Worm (Caenorhabditis elegans): ENCODE measurements around the gene mrck-1.

mrck-1 gene

DNA sequence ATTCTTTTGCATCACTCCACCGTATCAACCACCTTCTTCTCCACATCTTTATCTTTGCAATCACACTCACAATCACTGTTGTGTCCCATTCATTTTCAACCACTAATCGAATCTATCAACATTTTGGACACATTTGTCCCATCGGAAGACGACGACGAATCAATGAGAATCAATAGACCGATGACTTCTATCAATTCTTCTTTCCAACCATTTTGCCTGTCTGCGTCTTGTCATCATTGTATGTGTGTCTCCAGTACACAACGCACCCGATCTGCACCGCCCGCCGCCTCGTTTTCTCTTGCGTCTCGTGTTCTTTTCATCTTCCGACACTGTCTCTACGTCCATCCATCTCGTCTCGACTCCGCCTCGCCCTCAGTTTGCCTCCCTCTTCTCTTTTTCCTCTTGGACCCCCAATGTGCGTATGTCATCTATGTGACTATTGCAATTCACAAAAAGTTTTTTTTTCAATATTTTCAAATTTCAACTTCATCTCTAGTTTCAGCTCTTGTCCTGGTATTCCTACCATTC lies 20.6 kb downstream of the mrck-1 start, which contains the start of gene dmd-7:
Gene dmd-7 (plus strand): TSS at position 478 of the 528 bp plus-strand sequence.
- TF ChIP-seq ztf-11 (tag; optimal IDR thresholded peaks at IDR 0.05) (no peak), nhr-2 (tag; optimal IDR thresholded peaks at IDR 0.05) (peak; percentile 24), pha-4 (tag; optimal IDR thresholded peaks at IDR 0.05) (peak; percentile 29), lin-13 (tag; optimal IDR thresholded peaks at IDR 0.05) (no peak), tbx-8 (GFP tag; optimal IDR thresholded peaks at IDR 0.05) (no peak), bed-3 (GFP tag; optimal IDR thresholded peaks at IDR 0.05) (no peak), nhr-237 (tag; optimal IDR thresholded peaks at IDR 0.05) (peak; percentile 81), ceh-39 (tag; optimal IDR thresholded peaks at IDR 0.05) (no peak), cnd-1 (tag; optimal IDR thresholded peaks at IDR 0.05) (no peak), sem-2 (GFP tag; optimal IDR thresholded peaks at IDR 0.05) (no peak), drap-1 (GFP tag; optimal IDR thresholded peaks at IDR 0.05) (no peak), sptf-1 (tag; optimal IDR thresholded peaks at IDR 0.05) (no peak), mep-1 (tag; optimal IDR thresholded peaks at IDR 0.05) (peak; percentile 23), lin-32 (GFP tag; optimal IDR thresholded peaks at IDR 0.05) (no peak), hlh-1 (tag; optimal IDR thresholded peaks at IDR 0.05) (peak; percentile 54), flh-1 (GFP tag; optimal IDR thresholded peaks at IDR 0.05) (no peak), ham-2 (GFP tag; optimal IDR thresholded peaks at IDR 0.05) (no peak), mls-2 (tag; optimal IDR thresholded peaks at IDR 0.05) (no peak), ceh-83 (GFP tag; optimal IDR thresholded peaks at IDR 0.05) (no peak), ceh-43 (GFP tag; optimal IDR thresholded peaks at IDR 0.05) (no peak), M03D4.4 (tag; optimal IDR thresholded peaks at IDR 0.05) (no peak), lsy-2 (tag; optimal IDR thresholded peaks at IDR 0.05) (peak; percentile 39), elt-3 (tag; optimal IDR thresholded peaks at IDR 0.05) (peak; percentile 80), unc-39 (tag; optimal IDR thresholded peaks at IDR 0.05) (no peak), nhr-28 (tag; optimal IDR thresholded peaks at IDR 0.05) (no peak), nhr-76 (tag; optimal IDR thresholded peaks at IDR 0.05) (no peak), nhr-12 (tag; optimal IDR thresholded peaks at IDR 0.05) (no peak), snpc-4 (tag; optimal IDR thresholded peaks at IDR 0.05) (no peak), zip-8 (tag; optimal IDR thresholded peaks at IDR 0.05) (no peak), unc-62 (GFP tag; optimal IDR thresholded peaks at IDR 0.05) (peak; percentile 92), unc-120 (tag; optimal IDR thresholded peaks at IDR 0.05; ENCODE audit: poor library complexity, severe bottlenecking) (peak; percentile 24), mab-5 (tag; optimal IDR thresholded peaks at IDR 0.05) (no peak), blmp-1 (tag; optimal IDR thresholded peaks at IDR 0.05) (no peak), ces-1 (GFP tag; optimal IDR thresholded peaks at IDR 0.05) (peak; percentile 61), elt-1 (tag; optimal IDR thresholded peaks at IDR 0.05; ENCODE audit: borderline replicate concordance, insufficient read depth) (peak; percentile 49)

ce11 chrV:6244631-6245030 lies 22.5 kb downstream of the mrck-1 start:
- TF ChIP-seq lin-32 (GFP tag; optimal IDR thresholded peaks at IDR 0.05) (no peak), unc-62 (GFP tag; optimal IDR thresholded peaks at IDR 0.05) (no peak), ces-1 (GFP tag; optimal IDR thresholded peaks at IDR 0.05) (peak; percentile 26)

DNA sequence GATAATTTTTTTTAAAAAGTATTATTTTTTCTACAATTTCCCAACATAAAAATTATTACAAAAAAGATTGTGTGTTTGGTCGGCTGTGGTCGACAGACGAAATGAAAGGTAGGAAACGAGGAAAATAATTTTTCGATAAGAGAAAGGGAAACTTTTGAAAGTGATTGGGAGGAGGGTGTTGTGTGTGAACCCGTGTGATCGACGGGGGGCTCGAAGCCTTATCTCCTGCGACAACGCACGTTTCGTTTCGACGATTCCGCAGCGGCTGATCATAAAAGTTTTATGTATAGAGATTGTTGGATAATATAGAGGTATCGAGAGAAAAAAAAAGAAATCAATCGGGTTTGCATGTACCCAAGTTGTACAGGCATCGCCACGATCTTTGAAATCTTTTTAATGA lies 23.8 kb downstream of the mrck-1 start:
- no peak for TF ChIP-seq cnd-1 (tag; optimal IDR thresholded peaks at IDR 0.05)
- no peak for TF ChIP-seq nhr-76 (tag; optimal IDR thresholded peaks at IDR 0.05)
- TF ChIP-seq unc-120 (tag; optimal IDR thresholded peaks at IDR 0.05; ENCODE audit: poor library complexity, severe bottlenecking) = no peak
- no peak for TF ChIP-seq sptf-1 (tag; optimal IDR thresholded peaks at IDR 0.05)
- no peak for TF ChIP-seq blmp-1 (tag; optimal IDR thresholded peaks at IDR 0.05)
- no peak for TF ChIP-seq unc-62 (GFP tag; optimal IDR thresholded peaks at IDR 0.05)
- TF ChIP-seq zip-8 (tag; optimal IDR thresholded peaks at IDR 0.05) = no peak
- TF ChIP-seq elt-3 (tag; optimal IDR thresholded peaks at IDR 0.05) = no peak
- TF ChIP-seq lin-32 (GFP tag; optimal IDR thresholded peaks at IDR 0.05) = no peak
- no peak for TF ChIP-seq sem-2 (GFP tag; optimal IDR thresholded peaks at IDR 0.05)

ce11 chrV:6240735-6241134 lies 26.4 kb downstream of the mrck-1 start:
- TF ChIP-seq mls-2 (tag; optimal IDR thresholded peaks at IDR 0.05) (no peak), bed-3 (GFP tag; optimal IDR thresholded peaks at IDR 0.05) (no peak)
